Fruit fly (Drosophila melanogaster) whole organism, embryonic: ENCODE data around the gene CG6738.

Source experiments
- BEAF-32 ChIP-seq: fragments of 200-800 bp; sonication (Bioruptor generic); optimal IDR thresholded peaks from 3 replicates; lab custom pipeline; 2017; ENCODE audit warnings: missing biosample characterization, missing genetic modification characterization, mild to moderate bottlenecking, moderate library complexity, missing genetic modification reagents
- Bdp1 ChIP-seq: fragments of 200-800 bp; sonication (Bioruptor generic); optimal IDR thresholded peaks from 3 replicates; lab custom pipeline; 2016; ENCODE audit warnings: missing biosample characterization, missing genetic modification characterization
- BtbVII ChIP-seq: fragments of 200-800 bp; sonication (Bioruptor generic); optimal IDR thresholded peaks from 3 replicates; lab custom pipeline; 2017; ENCODE audit warnings: missing biosample characterization, mild to moderate bottlenecking, missing genetic modification characterization
- CG1024 ChIP-seq: fragments of 200-800 bp; sonication (Bioruptor generic); IDR thresholded peaks from 2 replicates; pipeline ENCODE4 v1.3.6; 2022; ENCODE audit warnings: missing biosample characterization, missing genetic modification characterization
- CG10654 ChIP-seq: fragments of 200-800 bp; sonication (Bioruptor generic); optimal IDR thresholded peaks from 2 replicates; lab custom pipeline; 2016; ENCODE audit warnings: missing biosample characterization, missing genetic modification characterization
- CG10979 ChIP-seq: fragments of 200-800 bp; sonication (Bioruptor generic); optimal IDR thresholded peaks from 2 replicates; lab custom pipeline; 2018; ENCODE audit warnings: missing biosample characterization, mild to moderate bottlenecking, missing genetic modification characterization, moderate library complexity
- CG12155 ChIP-seq: fragments of 200-800 bp; sonication (Bioruptor generic); optimal IDR thresholded peaks from 3 replicates; lab custom pipeline; 2016; ENCODE audit warnings: missing biosample characterization, missing genetic modification characterization
- CG14441 ChIP-seq: fragments of 200-800 bp; sonication (Bioruptor generic); IDR thresholded peaks from 2 replicates; pipeline ENCODE4 v1.3.6; 2022; ENCODE audit warnings: missing biosample characterization, missing genetic modification characterization
- CG1603 ChIP-seq: fragments of 200-800 bp; sonication (Bioruptor generic); optimal IDR thresholded peaks from 2 replicates; lab custom pipeline; 2019; ENCODE audit warnings: missing biosample characterization, mild to moderate bottlenecking, missing genetic modification characterization, moderate library complexity
- CG2202 ChIP-seq: fragments of 200-800 bp; sonication (Bioruptor generic); optimal IDR thresholded peaks from 2 replicates; lab custom pipeline; 2018; ENCODE audit warnings: missing biosample characterization, mild to moderate bottlenecking, missing genetic modification characterization
- CG30403 ChIP-seq: fragments of 200-800 bp; sonication (Bioruptor generic); optimal IDR thresholded peaks from 3 replicates; lab custom pipeline; 2016; ENCODE audit warnings: missing biosample characterization, missing genetic modification characterization
- CG3163 ChIP-seq: fragments of 200-800 bp; sonication (Bioruptor generic); optimal IDR thresholded peaks from 3 replicates; lab custom pipeline; 2016; ENCODE audit warnings: missing biosample characterization, missing genetic modification characterization
- CG34224 ChIP-seq: fragments of 200-800 bp; sonication (Bioruptor generic); IDR thresholded peaks from 3 replicates; pipeline ENCODE4 v1.3.6; 2022; ENCODE audit warnings: missing biosample characterization, missing genetic modification characterization; ENCODE audit not compliant: partially characterized antibody
- CG4730 ChIP-seq: fragments of 200-800 bp; sonication (Bioruptor generic); IDR thresholded peaks from 2 replicates; pipeline ENCODE4 v1.3.6; 2022; ENCODE audit warnings: missing biosample characterization, missing genetic modification characterization
- CG6813 ChIP-seq: fragments of 200-800 bp; sonication (Bioruptor generic); optimal IDR thresholded peaks from 2 replicates; lab custom pipeline; 2017; ENCODE audit warnings: missing biosample characterization, missing genetic modification characterization, mild to moderate bottlenecking, moderate library complexity, missing genetic modification reagents
- CG7372 ChIP-seq: fragments of 200-800 bp; sonication (Bioruptor generic); IDR thresholded peaks from 2 replicates; pipeline ENCODE4 v1.3.6; 2022; ENCODE audit warnings: missing biosample characterization, missing genetic modification characterization
- CG8290 ChIP-seq, 3 experiments: fragments of 200-800 bp; sonication (Bioruptor generic); optimal IDR thresholded peaks; 2 replicates each; lab custom pipeline; 2016 to 2019; ENCODE audit warnings: missing biosample characterization in 3 of 3, missing genetic modification characterization in 3 of 3, mild to moderate bottlenecking in 2 of 3, moderate library complexity in 1 of 3
- CG8478 ChIP-seq: fragments of >200 bp; optimal IDR thresholded peaks from 2 replicates; lab custom pipeline; 2018
- CG9797 ChIP-seq: fragments of 200-800 bp; sonication (Bioruptor generic); optimal IDR thresholded peaks from 3 replicates; lab custom pipeline; 2018; ENCODE audit warnings: missing biosample characterization, mild to moderate bottlenecking, missing genetic modification characterization
- D ChIP-seq, 2 experiments: fragments of 200-800 bp in 1 of 2; fragments of >200 bp in 1 of 2; sonication (Bioruptor generic) in 1 of 2; optimal IDR thresholded peaks; 2 replicates in 1 of 2; 3 replicates in 1 of 2; lab custom pipeline; 2017; ENCODE audit warnings: mild to moderate bottlenecking in 1 of 2, missing biosample characterization in 1 of 2, missing genetic modification characterization in 1 of 2, missing genetic modification reagents in 1 of 2
- Ets65A ChIP-seq: fragments of 200-800 bp; sonication (Bioruptor generic); peaks from one replicate; lab custom pipeline; 2016; ENCODE audit warnings: missing biosample characterization, missing genetic modification characterization
- Gug ChIP-seq: fragments of 200-800 bp; sonication (Bioruptor generic); IDR thresholded peaks from 4 replicates; pipeline ENCODE4 v1.3.6; 2022; ENCODE audit warnings: missing biosample characterization, missing genetic modification characterization
- HLH3B ChIP-seq: fragments of 200-800 bp; sonication (Bioruptor generic); IDR thresholded peaks from 2 replicates; pipeline ENCODE4 v1.3.6; 2022; ENCODE audit warnings: missing biosample characterization, missing genetic modification characterization
- MESR4 ChIP-seq: fragments of 200-800 bp; sonication (Bioruptor generic); optimal IDR thresholded peaks from 2 replicates; lab custom pipeline; 2018; ENCODE audit warnings: missing biosample characterization, mild to moderate bottlenecking, missing genetic modification characterization, moderate library complexity
- Mes4 ChIP-seq: fragments of 200-800 bp; sonication (Bioruptor generic); optimal IDR thresholded peaks from 2 replicates; lab custom pipeline; 2016; ENCODE audit warnings: missing biosample characterization, missing genetic modification characterization
- Mrtf ChIP-seq: fragments of 200-800 bp; sonication (Bioruptor generic); IDR thresholded peaks from 3 replicates; pipeline ENCODE4 v1.3.6; 2022; ENCODE audit warnings: missing biosample characterization, missing genetic modification characterization
- Xbp1 ChIP-seq: fragments of 200-800 bp; sonication (Bioruptor generic); optimal IDR thresholded peaks from 3 replicates; lab custom pipeline; 2016; ENCODE audit warnings: missing biosample characterization, mild to moderate bottlenecking, missing genetic modification characterization
- ase ChIP-seq: fragments of 200-800 bp; sonication (Bioruptor generic); IDR thresholded peaks from 3 replicates; pipeline ENCODE4 v1.3.6; 2022; ENCODE audit warnings: missing biosample characterization, missing genetic modification characterization
- cato ChIP-seq: fragments of 200-800 bp; sonication (Bioruptor generic); optimal IDR thresholded peaks from 2 replicates; lab custom pipeline; 2016; ENCODE audit warnings: missing biosample characterization, missing genetic modification characterization, borderline replicate concordance
- dysf ChIP-seq: fragments of 200-800 bp; sonication (Bioruptor generic); IDR thresholded peaks from 3 replicates; pipeline ENCODE4 v1.3.6; 2022; ENCODE audit warnings: missing biosample characterization, missing genetic modification characterization
- fru ChIP-seq: fragments of >200 bp; optimal IDR thresholded peaks from 2 replicates; lab custom pipeline; 2017
- gcm ChIP-seq: fragments of 200-800 bp; sonication (Bioruptor generic); optimal IDR thresholded peaks from 2 replicates; lab custom pipeline; 2019; ENCODE audit warnings: missing biosample characterization, mild to moderate bottlenecking, missing genetic modification characterization, moderate library complexity
- hkb ChIP-seq, 2 experiments: fragments of 200-800 bp in 1 of 2; fragments of >200 bp in 1 of 2; sonication (Bioruptor generic) in 1 of 2; IDR thresholded peaks in 1 of 2; optimal IDR thresholded peaks in 1 of 2; 2 replicates each; pipeline versions ENCODE4 v1.3.6 to Lab custom; 2017 to 2022; ENCODE audit warnings: missing biosample characterization in 1 of 2, missing genetic modification characterization in 1 of 2
- jigr1 ChIP-seq: fragments of 200-800 bp; sonication (Bioruptor generic); IDR thresholded peaks from 3 replicates; pipeline ENCODE4 v1.3.6; 2022; ENCODE audit warnings: missing biosample characterization, missing genetic modification characterization
- kah ChIP-seq: fragments of 200-800 bp; sonication (Bioruptor generic); optimal IDR thresholded peaks from 2 replicates; lab custom pipeline; 2018; ENCODE audit warnings: missing biosample characterization, mild to moderate bottlenecking, missing genetic modification characterization
- lmd ChIP-seq: fragments of 200-800 bp; sonication (Bioruptor generic); IDR thresholded peaks from 2 replicates; pipeline ENCODE4 v1.3.6; 2022; ENCODE audit warnings: missing biosample characterization, missing genetic modification characterization
- oc ChIP-seq: fragments of 200-800 bp; sonication (Bioruptor generic); optimal IDR thresholded peaks from 2 replicates; lab custom pipeline; 2018; ENCODE audit warnings: missing biosample characterization, mild to moderate bottlenecking, missing genetic modification characterization, moderate library complexity
- pho ChIP-seq: fragments of 200-800 bp; sonication (Bioruptor generic); optimal IDR thresholded peaks from 2 replicates; lab custom pipeline; 2016; ENCODE audit warnings: missing biosample characterization, missing genetic modification characterization
- pnt ChIP-seq: fragments of 200-800 bp; sonication (Bioruptor generic); optimal IDR thresholded peaks from 3 replicates; lab custom pipeline; 2016; ENCODE audit warnings: missing biosample characterization, missing genetic modification characterization
- repo ChIP-seq: fragments of 200-800 bp; sonication (Bioruptor generic); optimal IDR thresholded peaks from 2 replicates; lab custom pipeline; 2016; ENCODE audit warnings: missing biosample characterization, missing genetic modification characterization
- row ChIP-seq: fragments of 200-800 bp; sonication (Bioruptor generic); IDR thresholded peaks from 3 replicates; pipeline ENCODE4 v1.3.6; 2022; ENCODE audit warnings: missing biosample characterization, missing genetic modification characterization
- schlank ChIP-seq: fragments of 200-800 bp; sonication (Bioruptor generic); optimal IDR thresholded peaks from 2 replicates; lab custom pipeline; 2018; ENCODE audit warnings: missing biosample characterization, mild to moderate bottlenecking, missing genetic modification characterization
- sens ChIP-seq: fragments of 200-800 bp; sonication (Bioruptor generic); peaks from one replicate; lab custom pipeline; 2016; ENCODE audit warnings: missing biosample characterization, missing genetic modification characterization
- slbo ChIP-seq: fragments of 200-800 bp; sonication (Bioruptor generic); IDR thresholded peaks from 2 replicates; pipeline ENCODE4 v1.3.6; 2022; ENCODE audit warnings: missing biosample characterization, missing genetic modification characterization
- ssp ChIP-seq: fragments of 200-800 bp; sonication (Bioruptor generic); IDR thresholded peaks from 2 replicates; pipeline ENCODE4 v1.3.6; 2022; ENCODE audit warnings: missing biosample characterization, missing genetic modification characterization
- tgo ChIP-seq: fragments of 200-800 bp; sonication (Bioruptor generic); IDR thresholded peaks from 3 replicates; pipeline ENCODE4 v1.3.6; 2022; ENCODE audit warnings: missing biosample characterization, missing genetic modification characterization
- ttk ChIP-seq: fragments of 200-800 bp; sonication (Bioruptor generic); IDR thresholded peaks from 2 replicates; pipeline ENCODE4 v2.1.2; 2022; ENCODE audit warnings: missing biosample characterization, missing genetic modification characterization
- vfl ChIP-seq: fragments of 200-800 bp; sonication (Bioruptor generic); optimal IDR thresholded peaks from 2 replicates; lab custom pipeline; 2016; ENCODE audit warnings: missing biosample characterization, missing genetic modification characterization

The CG6738 gene

dm6 chr3R:23117683-23118470 is 18.5 kb downstream of the CG6738 start, which contains the start of the genes Rassf and CenB1A (continued):
- TF ChIP-seq CG12155 (peak; percentile 23), hkb (optimal IDR thresholded peaks at IDR 0.05; lab: Kevin White, UChicago) (peak; percentile 73), hkb (GFP tag; IDR thresholded peaks at IDR 0.05; lab: Robert Waterston, UW) (no peak; the same call in 1 of the 2 replicates), CG7372 (GFP tag; lab: Robert Waterston, UW) (peak; percentile 47; the same call in 1 of the 2 replicates), BtbVII (GFP tag; lab: Kevin White, UChicago) (no peak), schlank (tag; lab: Kevin White, UChicago) (no peak), CG8290 (GFP tag; optimal IDR thresholded peaks at IDR 0.05; lab: Kevin White, UChicago) (no peak), CG8290 (tag; optimal IDR thresholded peaks at IDR 0.05; lab: Kevin White, UChicago) (peak in 1 of 2 experiments; percentile 16), CG9797 (GFP tag; lab: Kevin White, UChicago) (peak; percentile 67), kah (no peak), Mrtf (GFP tag; lab: Robert Waterston, UW) (peak; percentile 60; the same call in 1 of the 3 replicates), CG1024 (GFP tag; lab: Robert Waterston, UW) (0 out of 2 replicates have a peak, but pooled peaks have one; percentile 31), gcm (GFP tag; lab: Kevin White, UChicago) (peak; percentile 25), CG3163 (GFP tag; lab: Kevin White, UChicago) (peak; percentile 42), lmd (GFP tag; lab: Robert Waterston, UW) (peak; percentile 64), jigr1 (GFP tag; lab: Robert Waterston, UW) (no peak), pnt (GFP tag; lab: Kevin White, UChicago) (peak; percentile 54), vfl (GFP tag; lab: Kevin White, UChicago) (no peak), CG8478 (no peak), MESR4 (GFP tag; lab: Kevin White, UChicago) (peak; percentile 72), CG30403 (GFP tag; lab: Kevin White, UChicago) (peak; percentile 76), BEAF-32 (GFP tag; lab: Kevin White, UChicago) (peak; percentile 40), Xbp1 (GFP tag; lab: Kevin White, UChicago) (peak; percentile 59), ttk (no peak), CG1603 (tag; lab: Kevin White, UChicago) (peak; percentile 28), CG4730 (GFP tag; lab: Robert Waterston, UW) (peak; percentile 52; the same call in 1 of the 2 replicates), row (GFP tag; lab: Robert Waterston, UW) (peak; percentile 85), ssp (0 out of 2 replicates have a peak, but pooled peaks have one; percentile 31), CG2202 (tag; lab: Kevin White, UChicago) (no peak), CG14441 (GFP tag; lab: Robert Waterston, UW) (peak; percentile 33; the same call in 1 of the 2 replicates), sens (GFP tag; lab: Kevin White, UChicago) (peak; percentile 94), HLH3B (peak; percentile 38; the same call in 1 of the 2 replicates), ase (GFP tag; lab: Robert Waterston, UW) (0 out of 3 replicates have a peak, but pooled peaks have one; percentile 16), D (optimal IDR thresholded peaks at IDR 0.05; lab: Kevin White, UChicago) (no peak), D (GFP tag; optimal IDR thresholded peaks at IDR 0.05; lab: Kevin White, UChicago) (peak; percentile 24), CG10979 (peak; percentile 3), Gug (GFP tag; lab: Robert Waterston, UW) (0 out of 4 replicates have a peak, but pooled peaks have one; percentile 9), repo (GFP tag; lab: Kevin White, UChicago) (peak; percentile 15), slbo (GFP tag; lab: Robert Waterston, UW) (peak; percentile 70), fru (no peak), dysf (peak; percentile 41; the same call in 1 of the 3 replicates), Bdp1 (GFP tag; lab: Kevin White, UChicago) (peak; percentile 37), pho (peak; percentile 57), CG10654 (GFP tag; lab: Kevin White, UChicago) (peak; percentile 16), CG6813 (GFP tag; lab: Kevin White, UChicago) (no peak), tgo (GFP tag; lab: Robert Waterston, UW) (peak; percentile 36; the same call in 1 of the 3 replicates), cato (GFP tag; lab: Kevin White, UChicago) (peak; percentile 39), oc (tag; lab: Kevin White, UChicago) (no peak), Ets65A (GFP tag; lab: Kevin White, UChicago) (peak; percentile 98), CG34224 (GFP tag; lab: Robert Waterston, UW) (peak; percentile 67; the same call in 2 of the 3 replicates), Mes4 (GFP tag; lab: Kevin White, UChicago) (no peak)
